Worm (Caenorhabditis elegans): ENCODE measurements around the gene arx-3.

The arx-3 gene

ce11 chrIII:12015611-12016010, 42.6 kb downstream of the arx-3 start:
- TF ChIP-seq cebp-1 (GFP tag; IDR thresholded peaks at IDR 0.05), result no peak
- peak; percentile 13 for TF ChIP-seq cebp-1 (tag; optimal IDR thresholded peaks at IDR 0.05)
- TF ChIP-seq F57C9.4 (tag; optimal IDR thresholded peaks at IDR 0.05), result no peak

- TF ChIP-seq lsl-1 (GFP tag; optimal IDR thresholded peaks at IDR 0.05) (no peak), rpc-1 (optimal IDR thresholded peaks at IDR 0.05) (no peak), rpc-1 (tag; optimal IDR thresholded peaks at IDR 0.05) (no peak), ztf-26 (tag; optimal IDR thresholded peaks at IDR 0.05) (no peak), ceh-27 (GFP tag; optimal IDR thresholded peaks at IDR 0.05) (no peak), ceh-40 (GFP tag; IDR thresholded peaks at IDR 0.05) (no peak), zfh-2 (GFP tag; conservative IDR thresholded peaks at IDR 0.05) (no peak), nhr-80 (tag; optimal IDR thresholded peaks at IDR 0.05) (no peak), ztf-25 (GFP tag; IDR thresholded peaks at IDR 0.05) (no peak), sdz-38 (tag; optimal IDR thresholded peaks at IDR 0.05) (no peak), B0035.1 (tag; optimal IDR thresholded peaks at IDR 0.05) (no peak), hrde-1 (tag; optimal IDR thresholded peaks at IDR 0.05; ENCODE audit: borderline replicate concordance) (no peak), C06A6.2 (GFP tag; conservative IDR thresholded peaks at IDR 0.05) (no peak), F39B2.1 (GFP tag; IDR thresholded peaks at IDR 0.05) (no peak)
Observed at ce11 chrIII:12015183-12015582, 43.1 kb downstream of the arx-3 start.

ce11 chrIII:12014503-12014902, 43.8 kb downstream of the arx-3 start:
- TF ChIP-seq egl-18 (GFP tag; IDR thresholded peaks at IDR 0.05) (no peak), F55B11.4 (tag; optimal IDR thresholded peaks at IDR 0.05; ENCODE audit: borderline replicate concordance, insufficient read depth) (no peak), F49E8.2 (tag; optimal IDR thresholded peaks at IDR 0.05; ENCODE audit: insufficient read depth) (no peak), cebp-2 (GFP tag; IDR thresholded peaks at IDR 0.05) (no peak), hsf-1 (GFP tag; IDR thresholded peaks at IDR 0.05) (no peak), Y53F4B.3 (GFP tag; IDR thresholded peaks at IDR 0.05) (no peak), ztf-18 (tag; optimal IDR thresholded peaks at IDR 0.05) (no peak), nfya-2 (GFP tag; IDR thresholded peaks at IDR 0.05) (no peak), T07F8.4 (tag; optimal IDR thresholded peaks at IDR 0.05) (no peak)

ce11 chrIII:12013718-12014117, 44.5 kb downstream of the arx-3 start:
- TF ChIP-seq nhr-80 (tag; optimal IDR thresholded peaks at IDR 0.05) (no peak), K11D2.4 (GFP tag; IDR thresholded peaks at IDR 0.05) (no peak), lsl-1 (GFP tag; optimal IDR thresholded peaks at IDR 0.05) (no peak)

ce11 chrIII:12013054-12013453, 45.2 kb downstream of the arx-3 start:
- no peak for TF ChIP-seq dox-1 (GFP tag; IDR thresholded peaks at IDR 0.05)
- TF ChIP-seq ceh-27 (GFP tag; optimal IDR thresholded peaks at IDR 0.05), result peak; percentile 39
- TF ChIP-seq hmg-1.2 (GFP tag; IDR thresholded peaks at IDR 0.05), result peak; percentile 84
- no peak for TF ChIP-seq bed-2 (GFP tag; IDR thresholded peaks at IDR 0.05)

ce11 chrIII:12009764-12010163, 48.5 kb downstream of the arx-3 start:
- TF ChIP-seq B0019.2 (GFP tag; conservative IDR thresholded peaks at IDR 0.05) (no peak), tlf-1 (GFP tag; optimal IDR thresholded peaks at IDR 0.05) (no peak), ceh-27 (GFP tag; optimal IDR thresholded peaks at IDR 0.05) (no peak), F33H1.4 (GFP tag; IDR thresholded peaks at IDR 0.05) (no peak), lir-1 (GFP tag; conservative IDR thresholded peaks at IDR 0.05) (no peak), hlh-12 (tag; optimal IDR thresholded peaks at IDR 0.05) (no peak), Y53G8AR.9 (GFP tag; conservative IDR thresholded peaks at IDR 0.05) (no peak)
